Fruit fly (Drosophila melanogaster) whole organism, pupa: ENCODE data around the gene kuz.

Experiments
- CG10348 ChIP-seq: fragments of 200-800 bp; sonication (Bioruptor generic); IDR thresholded peaks from 2 replicates; pipeline ENCODE4 v1.3.6; 2022; ENCODE audit warnings: missing biosample characterization, missing genetic modification characterization
- CG17806 ChIP-seq: fragments of 200-800 bp; sonication (Bioruptor generic); optimal IDR thresholded peaks from 2 replicates; lab custom pipeline; 2018; ENCODE audit warnings: missing biosample characterization, mild to moderate bottlenecking, missing genetic modification characterization, moderate library complexity
- gl ChIP-seq: fragments of 200-800 bp; sonication (Bioruptor generic); optimal IDR thresholded peaks from 2 replicates; lab custom pipeline; 2018; ENCODE audit warnings: missing biosample characterization, mild to moderate bottlenecking, missing genetic modification characterization

dm6 chr2L:13571791-13572451, 22.0 kb downstream of the kuz start:
- TF ChIP-seq CG17806 (peak; percentile 60), gl (tag; lab: Kevin White, UChicago) (peak; percentile 41), CG10348 (GFP tag; lab: Robert Waterston, UW) (no peak)
